Fruit fly (Drosophila melanogaster): ENCODE results near the gene Mis12.
A peak's percentile ranks its signal among the peaks of the same experiment; 100 is the strongest.

The Mis12 gene

dm6 chr3L:6964488-6965152, 4.2 kb downstream of the Mis12 start, which contains the start of gene sgl (continued):
- no peak for TF ChIP-seq ey (GFP tag; optimal IDR thresholded peaks at IDR 0.05)
- no peak for TF ChIP-seq GATAd (GFP tag; optimal IDR thresholded peaks at IDR 0.05)
- TF ChIP-seq sv (GFP tag; optimal IDR thresholded peaks at IDR 0.05), result no peak

dm6 chr3L:6963792-6964487, 4.9 kb downstream of the Mis12 start:
- TF ChIP-seq rgr (GFP tag; optimal IDR thresholded peaks at IDR 0.05) (peak; percentile 60), jim (GFP tag; optimal IDR thresholded peaks at IDR 0.05) (no peak), Dif (GFP tag; optimal IDR thresholded peaks at IDR 0.05; ENCODE audit: partially characterized antibody) (no peak), Jra (GFP tag; optimal IDR thresholded peaks at IDR 0.05) (no peak), usp (GFP tag; optimal IDR thresholded peaks at IDR 0.05) (no peak), Hr83 (GFP tag; optimal IDR thresholded peaks at IDR 0.05; ENCODE audit: poor library complexity, severe bottlenecking) (no peak), foxo (GFP tag; optimal IDR thresholded peaks at IDR 0.05) (peak in 1 of 2 experiments; percentile 24), CrebA (GFP tag; optimal IDR thresholded peaks at IDR 0.05; ENCODE audit: borderline replicate concordance) (no peak), N (GFP tag; optimal IDR thresholded peaks at IDR 0.05) (peak; percentile 16), Rel (GFP tag; optimal IDR thresholded peaks at IDR 0.05) (no peak), Rel (tag; optimal IDR thresholded peaks at IDR 0.05) (peak; percentile 78), br (GFP tag; optimal IDR thresholded peaks at IDR 0.05) (peak; percentile 22), lola (GFP tag; optimal IDR thresholded peaks at IDR 0.05) (no peak), CG32264 (GFP tag; optimal IDR thresholded peaks at IDR 0.05) (no peak), ey (GFP tag; optimal IDR thresholded peaks at IDR 0.05) (peak; percentile 72), Abd-B (GFP tag; optimal IDR thresholded peaks at IDR 0.05) (no peak), brk (GFP tag; optimal IDR thresholded peaks at IDR 0.05) (no peak), Hr78 (GFP tag; optimal IDR thresholded peaks at IDR 0.05) (no peak), Hnf4 (GFP tag; optimal IDR thresholded peaks at IDR 0.05) (peak; percentile 58), fru (GFP tag; optimal IDR thresholded peaks at IDR 0.05) (peak; percentile 39), dmrt93B (GFP tag; optimal IDR thresholded peaks at IDR 0.05) (no peak), Sp1 (GFP tag; optimal IDR thresholded peaks at IDR 0.05) (no peak), Mio (GFP tag; optimal IDR thresholded peaks at IDR 0.05) (no peak), sv (GFP tag; optimal IDR thresholded peaks at IDR 0.05) (peak; percentile 74), psq (GFP tag; optimal IDR thresholded peaks at IDR 0.05) (no peak), Vsx2 (GFP tag; optimal IDR thresholded peaks at IDR 0.05; ENCODE audit: partially characterized antibody) (no peak), OdsH (GFP tag; optimal IDR thresholded peaks at IDR 0.05) (peak; percentile 67), dl (GFP tag; optimal IDR thresholded peaks at IDR 0.05; ENCODE audit: insufficient read depth in 1 of 2, partially characterized antibody in 2 of 2) (no peak), Dfd (GFP tag; optimal IDR thresholded peaks at IDR 0.05) (no peak), dsf (GFP tag; optimal IDR thresholded peaks at IDR 0.05; ENCODE audit: borderline replicate concordance) (no peak), h (GFP tag; optimal IDR thresholded peaks at IDR 0.05) (no peak), pan (optimal IDR thresholded peaks at IDR 0.05) (no peak), Myc (optimal IDR thresholded peaks at IDR 0.05) (no peak), sage (GFP tag; optimal IDR thresholded peaks at IDR 0.05) (no peak), HLH106 (tag; optimal IDR thresholded peaks at IDR 0.05) (no peak), tai (GFP tag; optimal IDR thresholded peaks at IDR 0.05) (no peak), GATAd (GFP tag; optimal IDR thresholded peaks at IDR 0.05) (no peak), CG9705 (GFP tag; optimal IDR thresholded peaks at IDR 0.05) (no peak), woc (GFP tag; optimal IDR thresholded peaks at IDR 0.05) (peak; percentile 59)

Data from whole organism, wandering third instar larva.